Worm (Caenorhabditis elegans) whole organism, L3 larva: ENCODE results near the gene nkcc-1.
A peak's percentile ranks its signal among the peaks of the same experiment; 100 is the strongest.

ENCODE experiments used
- ama-1 ChIP-seq: fragments of 150-350 bp; optimal IDR thresholded peaks from 2 replicates; lab custom pipeline; 2018
- ceh-82 ChIP-seq: fragments of 150-350 bp; optimal IDR thresholded peaks from 2 replicates; lab custom pipeline; 2014; ENCODE audit warnings: missing biosample characterization, missing genetic modification characterization
- ceh-9 ChIP-seq: sonication (generic microtip); optimal IDR thresholded peaks from 2 replicates; lab custom pipeline; 2018; ENCODE audit warnings: missing biosample characterization, missing genetic modification characterization
- elt-1 ChIP-seq: fragments of 150-350 bp; optimal IDR thresholded peaks from 2 replicates; lab custom pipeline; 2014; ENCODE audit warnings: missing biosample characterization, missing genetic modification characterization
- elt-3 ChIP-seq, 3 experiments: fragments of 150-350 bp in 1 of 3; sonication (generic microtip) in 2 of 3; optimal IDR thresholded peaks; 2 replicates in 2 of 3; 4 replicates in 1 of 3; lab custom pipeline; 2014 to 2017; ENCODE audit warnings: missing biosample characterization in 3 of 3, missing genetic modification characterization in 3 of 3
- snpc-4 ChIP-seq: fragments of 150-350 bp; optimal IDR thresholded peaks from 2 replicates; lab custom pipeline; 2014; ENCODE audit warnings: missing biosample characterization, missing genetic modification characterization
- unc-39 ChIP-seq: sonication (generic microtip); optimal IDR thresholded peaks from 4 replicates; lab custom pipeline; 2017; ENCODE audit warnings: missing biosample characterization, missing genetic modification characterization
- unc-62 ChIP-seq: fragments of 150-350 bp; sonication (generic microtip); optimal IDR thresholded peaks from 4 replicates; lab custom pipeline; 2014; ENCODE audit warnings: missing biosample characterization, missing genetic modification reagents, missing genetic modification characterization
- zag-1 ChIP-seq: fragments of 150-350 bp; optimal IDR thresholded peaks from 2 replicates; lab custom pipeline; 2014; ENCODE audit warnings: missing biosample characterization, missing genetic modification characterization

DNA sequence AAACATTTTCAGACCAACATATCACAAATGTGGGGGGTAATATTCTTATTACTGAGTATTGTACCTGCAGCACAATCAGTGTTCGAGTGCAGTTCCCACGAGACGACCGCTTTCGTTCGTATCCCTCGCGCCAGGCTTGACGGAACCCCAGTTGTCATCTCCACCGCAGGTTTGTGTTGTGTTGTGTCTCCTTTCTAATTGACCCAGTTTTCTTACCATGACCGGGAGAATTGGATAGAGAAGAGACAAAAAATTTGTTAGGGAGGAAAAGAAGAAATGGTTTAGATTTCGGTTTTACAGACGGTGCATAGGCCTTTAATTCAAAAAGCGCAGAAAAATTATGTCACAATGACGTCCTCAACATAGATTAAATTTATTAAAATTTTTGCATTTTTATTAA lies 32.6 kb downstream of the nkcc-1 start, which contains the start of gene noah-2:
- TF ChIP-seq ceh-9 (tag; lab: Kevin White, UChicago), result no peak
- no peak for TF ChIP-seq elt-3 (tag; optimal IDR thresholded peaks at IDR 0.05; lab: Kevin White, UChicago)
- TF ChIP-seq snpc-4, result no peak
- TF ChIP-seq elt-1 (tag; lab: Kevin White, UChicago), result no peak
- no peak for TF ChIP-seq unc-39 (tag; lab: Kevin White, UChicago)
- TF ChIP-seq ceh-82 (tag; lab: Kevin White, UChicago), result no peak
- peak; percentile 15 for TF ChIP-seq ama-1
- TF ChIP-seq zag-1 (tag; lab: Kevin White, UChicago), result no peak
- TF ChIP-seq unc-62, result no peak
